Fruit fly (Drosophila melanogaster): ENCODE results near the gene mri.

Gene mri

DNA sequence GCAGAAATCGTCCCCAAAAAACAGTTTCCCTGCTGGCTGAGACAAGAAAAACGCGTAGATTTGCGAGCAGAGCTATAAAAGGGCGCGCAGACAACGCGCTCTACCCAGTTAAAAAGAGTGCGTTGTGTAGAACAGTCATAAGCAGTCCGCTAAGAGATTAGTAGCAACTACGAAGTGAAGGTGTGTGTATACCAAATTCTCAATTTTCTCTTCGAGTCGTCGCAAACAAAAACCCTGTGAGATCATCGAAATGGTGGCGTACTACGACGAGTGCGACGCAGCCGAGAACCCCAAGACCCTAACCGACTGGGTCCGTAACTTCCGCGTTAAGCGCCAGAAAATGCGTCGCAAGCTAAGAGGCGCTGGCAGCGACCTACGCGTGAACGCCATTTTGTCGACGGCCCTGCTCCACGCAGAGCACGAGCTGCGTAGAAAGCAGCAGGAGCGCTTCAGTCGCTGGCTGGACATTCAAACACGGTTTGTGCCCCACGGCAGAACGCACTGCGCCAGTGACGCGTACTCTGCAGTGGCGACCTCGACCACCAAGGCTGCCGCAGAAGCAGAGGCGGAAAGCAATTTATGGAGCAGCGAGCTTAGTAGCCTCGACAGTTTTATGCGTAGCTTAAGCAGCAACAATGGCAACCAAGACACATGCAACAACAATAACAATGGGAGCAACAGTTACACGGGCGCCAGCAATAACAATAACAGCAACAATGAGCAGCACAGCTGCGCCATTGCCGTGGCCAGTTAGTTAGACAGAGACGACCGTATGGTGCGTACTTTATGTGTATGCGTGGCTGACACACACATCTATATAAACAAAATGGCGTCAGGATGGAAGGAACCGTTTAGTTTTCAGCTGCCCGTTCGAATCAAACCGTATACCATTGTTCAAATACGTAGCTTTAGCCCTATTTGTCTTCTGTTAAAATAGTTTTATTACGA lies 24.3 kb downstream of the mri start (continued):
- TF ChIP-seq hb (GFP tag; IDR thresholded peaks at IDR 0.05; ENCODE audit: partially characterized antibody): no peak
- TF ChIP-seq CG12659 (GFP tag; optimal IDR thresholded peaks at IDR 0.05): peak; percentile 20
- peak; percentile 58 for TF ChIP-seq CG10431 (GFP tag; optimal IDR thresholded peaks at IDR 0.05)
- TF ChIP-seq CG1602 (GFP tag; optimal IDR thresholded peaks at IDR 0.05): no peak
- TF ChIP-seq Six4 (GFP tag; optimal IDR thresholded peaks at IDR 0.05): no peak
- no peak for TF ChIP-seq chn (GFP tag; optimal IDR thresholded peaks at IDR 0.05)
- TF ChIP-seq org-1 (GFP tag; optimal IDR thresholded peaks at IDR 0.05): no peak
- no peak for TF ChIP-seq CG15696 (tag; optimal IDR thresholded peaks at IDR 0.05)
- TF ChIP-seq usp (GFP tag; optimal IDR thresholded peaks at IDR 0.05): no peak
- peak; percentile 32 for TF ChIP-seq CG12744 (GFP tag; optimal IDR thresholded peaks at IDR 0.05)
- no peak for TF ChIP-seq Ets97D (GFP tag; optimal IDR thresholded peaks at IDR 0.05)
- TF ChIP-seq crp (GFP tag; optimal IDR thresholded peaks at IDR 0.05): peak in 1 of 2 experiments; percentile 46
- no peak for TF ChIP-seq CG17186 (GFP tag; optimal IDR thresholded peaks at IDR 0.05)
- no peak for TF ChIP-seq CG2889 (GFP tag; IDR thresholded peaks at IDR 0.05)
- peak; percentile 73 for TF ChIP-seq Jarid2 (GFP tag; optimal IDR thresholded peaks at IDR 0.05)
- peak; percentile 51 for TF ChIP-seq Ets65A (GFP tag)
- no peak for TF ChIP-seq CG8359 (GFP tag; optimal IDR thresholded peaks at IDR 0.05; ENCODE audit: borderline replicate concordance)
- TF ChIP-seq ftz-f1 (GFP tag; optimal IDR thresholded peaks at IDR 0.05): peak; percentile 89
- no peak for TF ChIP-seq Dip2 (GFP tag; IDR thresholded peaks at IDR 0.05)
- no peak for TF ChIP-seq bowl (GFP tag; IDR thresholded peaks at IDR 0.05)
- peak; percentile 29 for TF ChIP-seq CG13775 (GFP tag; optimal IDR thresholded peaks at IDR 0.05)
- peak; percentile 96 for TF ChIP-seq CG10321 (GFP tag; IDR thresholded peaks at IDR 0.05)
- TF ChIP-seq sens (GFP tag): peak; percentile 75
- TF ChIP-seq CG34376 (GFP tag; optimal IDR thresholded peaks at IDR 0.05): peak; percentile 64
- TF ChIP-seq ewg (GFP tag; optimal IDR thresholded peaks at IDR 0.05): peak; percentile 76
- no peak for TF ChIP-seq CkIIα-i1 (GFP tag; IDR thresholded peaks at IDR 0.05)
- no peak for TF ChIP-seq CG3281 (GFP tag; optimal IDR thresholded peaks at IDR 0.05)
- TF ChIP-seq CG3838 (GFP tag; optimal IDR thresholded peaks at IDR 0.05): peak; percentile 47
- TF ChIP-seq ci (GFP tag; IDR thresholded peaks at IDR 0.05): peak; percentile 55
- TF ChIP-seq D (optimal IDR thresholded peaks at IDR 0.05): peak; percentile 95
- peak; percentile 55 for TF ChIP-seq D (GFP tag; optimal IDR thresholded peaks at IDR 0.05)
- no peak for TF ChIP-seq ro (GFP tag; IDR thresholded peaks at IDR 0.05)
- TF ChIP-seq ato (GFP tag; IDR thresholded peaks at IDR 0.05; ENCODE audit: partially characterized antibody): peak; percentile 48
- TF ChIP-seq B-H2 (GFP tag; optimal IDR thresholded peaks at IDR 0.05): no peak
- no peak for TF ChIP-seq crc (GFP tag; optimal IDR thresholded peaks at IDR 0.05)
- peak in 1 of 2 experiments; percentile 28 for TF ChIP-seq Trl (optimal IDR thresholded peaks at IDR 0.05)
- peak; percentile 22 for TF ChIP-seq Trl (GFP tag; optimal IDR thresholded peaks at IDR 0.05)
- peak; percentile 30 for TF ChIP-seq rib (GFP tag; IDR thresholded peaks at IDR 0.05)
- peak; percentile 91 for TF ChIP-seq CG32767 (GFP tag; IDR thresholded peaks at IDR 0.05)
- no peak for TF ChIP-seq Doc2 (GFP tag; IDR thresholded peaks at IDR 0.05)
- no peak for TF ChIP-seq tin (GFP tag; optimal IDR thresholded peaks at IDR 0.05)
- TF ChIP-seq Optix (GFP tag; IDR thresholded peaks at IDR 0.05): peak; percentile 48; the same call in 1 of the 3 replicates
- TF ChIP-seq cwo (GFP tag; optimal IDR thresholded peaks at IDR 0.05): no peak
- peak; percentile 47 for TF ChIP-seq gro (GFP tag; optimal IDR thresholded peaks at IDR 0.05)
- TF ChIP-seq dimm (GFP tag; IDR thresholded peaks at IDR 0.05): no peak
- no peak for TF ChIP-seq da (GFP tag; optimal IDR thresholded peaks at IDR 0.05)
- TF ChIP-seq Sry-β (GFP tag; optimal IDR thresholded peaks at IDR 0.05): no peak
- no peak for TF ChIP-seq Sox102F (GFP tag; optimal IDR thresholded peaks at IDR 0.05)
- TF ChIP-seq her (GFP tag; optimal IDR thresholded peaks at IDR 0.05): peak; percentile 60
- peak; percentile 98 for TF ChIP-seq scrt (GFP tag; optimal IDR thresholded peaks at IDR 0.05)

All from whole organism, embryonic.